Fruit fly (Drosophila melanogaster) whole organism, embryonic: ENCODE measurements around the gene wdn.

Experiments
- Ada2b ChIP-seq: fragments of 200-800 bp; sonication (Bioruptor generic); IDR thresholded peaks from 2 replicates; pipeline ENCODE4 v1.3.6; 2022; ENCODE audit warnings: missing biosample characterization, missing genetic modification characterization
- Asciz ChIP-seq: fragments of 200-800 bp; sonication (Bioruptor generic); optimal IDR thresholded peaks from 2 replicates; lab custom pipeline; 2017; ENCODE audit warnings: missing biosample characterization, mild to moderate bottlenecking, missing genetic modification characterization, missing genetic modification reagents
- Atf3 ChIP-seq: fragments of 200-800 bp; sonication (Bioruptor generic); optimal IDR thresholded peaks from 3 replicates; lab custom pipeline; 2016; ENCODE audit warnings: missing biosample characterization, missing genetic modification characterization
- Atf6 ChIP-seq: fragments of 200-800 bp; sonication (Bioruptor generic); IDR thresholded peaks from 2 replicates; pipeline ENCODE4 v1.3.6; 2022; ENCODE audit warnings: missing biosample characterization, missing genetic modification characterization
- CG10321 ChIP-seq: fragments of 200-800 bp; sonication (Bioruptor generic); IDR thresholded peaks from 2 replicates; pipeline ENCODE4 v1.3.6; 2022; ENCODE audit warnings: missing biosample characterization, missing genetic modification characterization
- CG10431 ChIP-seq: fragments of 200-800 bp; sonication (Bioruptor generic); optimal IDR thresholded peaks from 3 replicates; lab custom pipeline; 2018; ENCODE audit warnings: missing biosample characterization, mild to moderate bottlenecking, missing genetic modification characterization
- CG11085 ChIP-seq: fragments of 200-800 bp; sonication (Bioruptor generic); IDR thresholded peaks from 2 replicates; pipeline ENCODE4 v1.3.6; 2022; ENCODE audit warnings: missing biosample characterization, missing genetic modification characterization
- CG12155 ChIP-seq: fragments of 200-800 bp; sonication (Bioruptor generic); optimal IDR thresholded peaks from 3 replicates; lab custom pipeline; 2016; ENCODE audit warnings: missing biosample characterization, missing genetic modification characterization
- CG15696 ChIP-seq: fragments of 200-800 bp; sonication (Bioruptor generic); optimal IDR thresholded peaks from 2 replicates; lab custom pipeline; 2019; ENCODE audit warnings: missing biosample characterization, mild to moderate bottlenecking, missing genetic modification characterization, moderate library complexity
- CG17568 ChIP-seq: fragments of 200-800 bp; sonication (Bioruptor generic); optimal IDR thresholded peaks from 2 replicates; lab custom pipeline; 2018; ENCODE audit warnings: missing biosample characterization, mild to moderate bottlenecking, missing genetic modification characterization, moderate library complexity
- CG17829 ChIP-seq: fragments of 200-800 bp; optimal IDR thresholded peaks from 2 replicates; lab custom pipeline; 2019; ENCODE audit warnings: missing biosample characterization, mild to moderate bottlenecking, missing genetic modification characterization, moderate library complexity
- CG17912 ChIP-seq: fragments of 200-800 bp; sonication (Bioruptor generic); optimal IDR thresholded peaks from 2 replicates; lab custom pipeline; 2018; ENCODE audit warnings: missing biosample characterization, mild to moderate bottlenecking, missing genetic modification characterization
- CG1832 ChIP-seq: fragments of 200-800 bp; sonication (Bioruptor generic); optimal IDR thresholded peaks from 2 replicates; lab custom pipeline; 2017; ENCODE audit warnings: missing biosample characterization, mild to moderate bottlenecking, missing genetic modification characterization, inconsistent platforms
- CG2889 ChIP-seq: fragments of 200-800 bp; sonication (Bioruptor generic); IDR thresholded peaks from 3 replicates; pipeline ENCODE4 v1.3.6; 2022; ENCODE audit warnings: missing biosample characterization, missing genetic modification characterization
- CG32532 ChIP-seq: fragments of 200-800 bp; sonication (Bioruptor generic); IDR thresholded peaks from 2 replicates; pipeline ENCODE4 v1.3.6; 2022; ENCODE audit warnings: missing biosample characterization, missing genetic modification characterization
- CG6813 ChIP-seq: fragments of 200-800 bp; sonication (Bioruptor generic); optimal IDR thresholded peaks from 2 replicates; lab custom pipeline; 2017; ENCODE audit warnings: missing biosample characterization, missing genetic modification characterization, mild to moderate bottlenecking, moderate library complexity, missing genetic modification reagents
- CG7357 ChIP-seq: fragments of 200-800 bp; sonication (Bioruptor generic); IDR thresholded peaks from 3 replicates; pipeline ENCODE4 v1.3.6; 2022; ENCODE audit warnings: missing biosample characterization, missing genetic modification characterization
- CG9727 ChIP-seq: fragments of 200-800 bp; sonication (Bioruptor generic); optimal IDR thresholded peaks from 3 replicates; lab custom pipeline; 2017; ENCODE audit warnings: missing biosample characterization, mild to moderate bottlenecking, missing genetic modification characterization
- CoRest ChIP-seq: fragments of 200-800 bp; sonication (Bioruptor generic); optimal IDR thresholded peaks from 3 replicates; lab custom pipeline; 2018; ENCODE audit warnings: missing biosample characterization, mild to moderate bottlenecking, missing genetic modification characterization, moderate library complexity
- CrebB ChIP-seq: fragments of 200-800 bp; sonication (Bioruptor generic); optimal IDR thresholded peaks from 3 replicates; lab custom pipeline; 2018; ENCODE audit warnings: missing biosample characterization, mild to moderate bottlenecking, missing genetic modification characterization
- D ChIP-seq, 2 experiments: fragments of 200-800 bp in 1 of 2; fragments of >200 bp in 1 of 2; sonication (Bioruptor generic) in 1 of 2; optimal IDR thresholded peaks; 2 replicates in 1 of 2; 3 replicates in 1 of 2; lab custom pipeline; 2017; ENCODE audit warnings: mild to moderate bottlenecking in 1 of 2, missing biosample characterization in 1 of 2, missing genetic modification characterization in 1 of 2, missing genetic modification reagents in 1 of 2
- H2.0 ChIP-seq: fragments of 200-800 bp; sonication (Bioruptor generic); IDR thresholded peaks from 2 replicates; pipeline ENCODE4 v1.3.6; 2022; ENCODE audit warnings: missing biosample characterization, missing genetic modification characterization
- HHEX ChIP-seq: fragments of 200-800 bp; sonication (Bioruptor generic); optimal IDR thresholded peaks from 3 replicates; lab custom pipeline; 2017; ENCODE audit warnings: missing biosample characterization, mild to moderate bottlenecking, missing genetic modification characterization, missing genetic modification reagents
- HLH4C ChIP-seq: fragments of 200-800 bp; sonication (Bioruptor generic); IDR thresholded peaks from 3 replicates; pipeline ENCODE4 v1.3.6; 2022; ENCODE audit warnings: missing biosample characterization, missing genetic modification characterization; ENCODE audit not compliant: partially characterized antibody
- Hey ChIP-seq: fragments of 200-800 bp; sonication (Bioruptor generic); optimal IDR thresholded peaks from 3 replicates; lab custom pipeline; 2018; ENCODE audit warnings: missing biosample characterization, mild to moderate bottlenecking, missing genetic modification characterization
- Myb ChIP-seq: fragments of 200-800 bp; sonication (Bioruptor generic); optimal IDR thresholded peaks from 2 replicates; lab custom pipeline; 2016; ENCODE audit warnings: missing biosample characterization, missing genetic modification characterization
- NFAT ChIP-seq: fragments of 200-800 bp; sonication (Bioruptor generic); IDR thresholded peaks from 2 replicates; pipeline ENCODE4 v1.3.6; 2022; ENCODE audit warnings: missing biosample characterization, missing genetic modification characterization
- Neu2 ChIP-seq: fragments of 200-800 bp; sonication (Bioruptor generic); optimal IDR thresholded peaks from 3 replicates; lab custom pipeline; 2016; ENCODE audit warnings: missing biosample characterization, missing genetic modification characterization, borderline replicate concordance
- Oaz ChIP-seq: fragments of 200-800 bp; sonication (Bioruptor generic); IDR thresholded peaks from 2 replicates; pipeline ENCODE4 v1.3.6; 2022; ENCODE audit warnings: missing biosample characterization, missing genetic modification characterization
- Rx ChIP-seq: fragments of 200-800 bp; sonication (Bioruptor generic); IDR thresholded peaks from 2 replicates; pipeline ENCODE4 v1.3.6; 2022; ENCODE audit warnings: missing biosample characterization, missing genetic modification characterization
- Scr ChIP-seq: fragments of 200-800 bp; sonication (Bioruptor generic); IDR thresholded peaks from 2 replicates; pipeline ENCODE4 v1.3.6; 2022; ENCODE audit warnings: missing biosample characterization, missing genetic modification characterization; ENCODE audit not compliant: partially characterized antibody
- Spps ChIP-seq: fragments of 200-800 bp; sonication (Bioruptor generic); optimal IDR thresholded peaks from 2 replicates; lab custom pipeline; 2018; ENCODE audit warnings: missing biosample characterization, mild to moderate bottlenecking, missing genetic modification characterization
- TFAM ChIP-seq: fragments of 200-800 bp; sonication (Bioruptor generic); optimal IDR thresholded peaks from 2 replicates; lab custom pipeline; 2017; ENCODE audit warnings: missing biosample characterization, missing genetic modification characterization, inconsistent platforms
- bowl ChIP-seq: fragments of 200-800 bp; sonication (Bioruptor generic); IDR thresholded peaks from 2 replicates; pipeline ENCODE4 v1.3.6; 2022; ENCODE audit warnings: missing biosample characterization, missing genetic modification characterization
- btn ChIP-seq: fragments of 200-800 bp; sonication (Bioruptor generic); optimal IDR thresholded peaks from 2 replicates; lab custom pipeline; 2016; ENCODE audit warnings: missing biosample characterization, missing genetic modification characterization
- cad ChIP-seq: fragments of >200 bp; optimal IDR thresholded peaks from 2 replicates; lab custom pipeline; 2017; ENCODE audit warnings: missing biosample characterization, missing genetic modification characterization
- cas ChIP-seq: fragments of 200-800 bp; sonication (Bioruptor generic); IDR thresholded peaks from 2 replicates; pipeline ENCODE4 v1.3.6; 2022; ENCODE audit warnings: missing biosample characterization, missing genetic modification characterization
- cwo ChIP-seq: fragments of 200-800 bp; sonication (Bioruptor generic); optimal IDR thresholded peaks from 3 replicates; lab custom pipeline; 2017; ENCODE audit warnings: missing biosample characterization, missing genetic modification characterization, mild to moderate bottlenecking, moderate library complexity, missing genetic modification reagents
- dimm ChIP-seq: fragments of 200-800 bp; sonication (Bioruptor generic); IDR thresholded peaks from 2 replicates; pipeline ENCODE4 v1.3.6; 2022; ENCODE audit warnings: missing biosample characterization, missing genetic modification characterization
- gce ChIP-seq: fragments of 200-800 bp; sonication (Bioruptor generic); IDR thresholded peaks from 3 replicates; pipeline ENCODE4 v1.3.6; 2022; ENCODE audit warnings: missing biosample characterization, missing genetic modification characterization
- kay ChIP-seq: fragments of 200-800 bp; sonication (Bioruptor generic); optimal IDR thresholded peaks from 2 replicates; lab custom pipeline; 2016; ENCODE audit warnings: missing biosample characterization, missing genetic modification characterization
- kni ChIP-seq: fragments of 200-800 bp; sonication (Bioruptor generic); optimal IDR thresholded peaks from 3 replicates; lab custom pipeline; 2017; ENCODE audit warnings: mild to moderate bottlenecking, missing biosample characterization, missing genetic modification reagents, missing genetic modification characterization
- lov ChIP-seq, 2 experiments: fragments of 200-800 bp in 1 of 2; fragments of >200 bp in 1 of 2; sonication (Bioruptor generic) in 1 of 2; IDR thresholded peaks in 1 of 2; optimal IDR thresholded peaks in 1 of 2; 2 replicates in 1 of 2; 3 replicates in 1 of 2; pipeline versions ENCODE4 v1.3.6 to Lab custom; 2017 to 2022; ENCODE audit warnings: missing biosample characterization in 1 of 2, missing genetic modification characterization in 1 of 2
- pb ChIP-seq: fragments of 200-800 bp; sonication (Bioruptor generic); optimal IDR thresholded peaks from 3 replicates; lab custom pipeline; 2016; ENCODE audit warnings: missing biosample characterization, missing genetic modification characterization
- pho ChIP-seq: fragments of 200-800 bp; sonication (Bioruptor generic); optimal IDR thresholded peaks from 2 replicates; lab custom pipeline; 2016; ENCODE audit warnings: missing biosample characterization, missing genetic modification characterization
- run ChIP-seq: fragments of 200-800 bp; sonication (Bioruptor generic); optimal IDR thresholded peaks from 3 replicates; lab custom pipeline; 2018; ENCODE audit warnings: missing biosample characterization, mild to moderate bottlenecking, missing genetic modification characterization
- shn ChIP-seq: fragments of 200-800 bp; sonication (Bioruptor generic); optimal IDR thresholded peaks from 3 replicates; lab custom pipeline; 2016; ENCODE audit warnings: missing biosample characterization, missing genetic modification characterization
- sr ChIP-seq: fragments of 200-800 bp; sonication (Bioruptor generic); IDR thresholded peaks from 3 replicates; pipeline ENCODE4 v1.3.6; 2022; ENCODE audit warnings: missing biosample characterization, missing genetic modification characterization
- wdn ChIP-seq: fragments of 200-800 bp; sonication (Bioruptor generic); IDR thresholded peaks from 2 replicates; pipeline ENCODE4 v1.3.6; 2022; ENCODE audit warnings: missing biosample characterization, missing genetic modification characterization

wdn gene

dm6 chr3R:28811677-28812465, 734 bp upstream of the wdn start, which contains the start of gene Prp39 (continued):
- no peak; the same call in 1 of the 2 replicates for TF ChIP-seq Rx (GFP tag; lab: Robert Waterston, UW)
- peak; percentile 60 for TF ChIP-seq kay (GFP tag; lab: Kevin White, UChicago)
- no peak for TF ChIP-seq CG7357 (GFP tag; lab: Robert Waterston, UW)
- peak; percentile 49; the same call in 1 of the 2 replicates for TF ChIP-seq CG32532
- no peak for TF ChIP-seq Atf3 (GFP tag; lab: Kevin White, UChicago)
- TF ChIP-seq CoRest (tag; lab: Kevin White, UChicago) = peak; percentile 32
- TF ChIP-seq CG10321 (GFP tag; lab: Robert Waterston, UW) = no peak
- TF ChIP-seq Oaz = no peak
- peak; percentile 80 for TF ChIP-seq Scr
- no peak for TF ChIP-seq CrebB (tag; lab: Kevin White, UChicago)
- peak; percentile 45; the same call in 1 of the 2 replicates for TF ChIP-seq Atf6 (GFP tag; lab: Robert Waterston, UW)
- TF ChIP-seq CG2889 (GFP tag; lab: Robert Waterston, UW) = no peak
- TF ChIP-seq pho = no peak
- peak; percentile 6 for TF ChIP-seq CG12155 (GFP tag; lab: Kevin White, UChicago)
- no peak for TF ChIP-seq pb (GFP tag; lab: Kevin White, UChicago)
- no peak for TF ChIP-seq Asciz
- no peak for TF ChIP-seq Hey (tag; lab: Kevin White, UChicago)
- no peak for TF ChIP-seq CG10431
- TF ChIP-seq D (optimal IDR thresholded peaks at IDR 0.05; lab: Kevin White, UChicago) = no peak
- TF ChIP-seq D (GFP tag; optimal IDR thresholded peaks at IDR 0.05; lab: Kevin White, UChicago) = no peak
- peak; percentile 41; the same call in 1 of the 2 replicates for TF ChIP-seq H2.0 (GFP tag; lab: Robert Waterston, UW)
- no peak for TF ChIP-seq cwo (GFP tag; lab: Kevin White, UChicago)
- peak; percentile 12 for TF ChIP-seq CG9727 (GFP tag; lab: Kevin White, UChicago)
- TF ChIP-seq gce (GFP tag; lab: Robert Waterston, UW) = no peak
- no peak for TF ChIP-seq CG11085 (GFP tag; lab: Robert Waterston, UW)
- TF ChIP-seq shn (GFP tag; lab: Kevin White, UChicago) = no peak
- TF ChIP-seq CG15696 (tag; lab: Kevin White, UChicago) = no peak
- no peak for TF ChIP-seq sr (GFP tag; lab: Robert Waterston, UW)
- no peak for TF ChIP-seq CG1832
- no peak for TF ChIP-seq Spps (tag; lab: Kevin White, UChicago)
- peak; percentile 74 for TF ChIP-seq HLH4C (GFP tag; lab: Robert Waterston, UW)
- no peak for TF ChIP-seq cad (GFP tag; lab: Kevin White, UChicago)
- TF ChIP-seq dimm (GFP tag; lab: Robert Waterston, UW) = no peak
- TF ChIP-seq Ada2b (GFP tag; lab: Robert Waterston, UW) = peak; percentile 29; the same call in 1 of the 2 replicates
- TF ChIP-seq bowl (GFP tag; lab: Robert Waterston, UW) = no peak
- TF ChIP-seq run (tag; lab: Kevin White, UChicago) = no peak
- TF ChIP-seq HHEX (GFP tag; lab: Kevin White, UChicago) = no peak
- TF ChIP-seq kni (GFP tag; lab: Kevin White, UChicago) = no peak
- TF ChIP-seq cas (GFP tag; lab: Robert Waterston, UW) = no peak
- TF ChIP-seq CG17912 (GFP tag; lab: Kevin White, UChicago) = no peak
- TF ChIP-seq TFAM (GFP tag; lab: Kevin White, UChicago) = no peak
- no peak for TF ChIP-seq btn
- TF ChIP-seq CG17568 (GFP tag; lab: Kevin White, UChicago) = no peak
- peak; percentile 11 for TF ChIP-seq CG17829 (tag; lab: Kevin White, UChicago)
- no peak for TF ChIP-seq Neu2 (GFP tag; lab: Kevin White, UChicago)
- no peak for TF ChIP-seq lov (optimal IDR thresholded peaks at IDR 0.05; lab: Kevin White, UChicago)
- TF ChIP-seq lov (GFP tag; IDR thresholded peaks at IDR 0.05; lab: Robert Waterston, UW) = no peak
- no peak for TF ChIP-seq CG6813
- no peak for TF ChIP-seq Myb (GFP tag; lab: Kevin White, UChicago)
- TF ChIP-seq wdn (GFP tag; lab: Robert Waterston, UW) = no peak
- no peak; the same call in 1 of the 2 replicates for TF ChIP-seq NFAT (GFP tag; lab: Robert Waterston, UW)
